Worm (Caenorhabditis elegans) whole organism, L1 larva: ENCODE results near the gene cwn-2.

Source experiments
- C16A3.4 ChIP-seq: fragments of 150-350 bp; optimal IDR thresholded peaks from 2 replicates; lab custom pipeline; 2014; ENCODE audit warnings: missing biosample characterization, missing genetic modification characterization
- C34B4.2 ChIP-seq: sonication (generic microtip); optimal IDR thresholded peaks from 2 replicates; lab custom pipeline; 2017; ENCODE audit warnings: mild to moderate bottlenecking, missing genetic modification characterization, missing compliant biosample characterization
- F16B12.6 ChIP-seq: fragments of 150-350 bp; optimal IDR thresholded peaks from 2 replicates; lab custom pipeline; 2014; ENCODE audit warnings: missing biosample characterization, missing genetic modification characterization
- Y116A8C.19 ChIP-seq: sonication (generic microtip); optimal IDR thresholded peaks from 2 replicates; lab custom pipeline; 2016; ENCODE audit warnings: missing compliant biosample characterization, missing genetic modification characterization, borderline replicate concordance
- alr-1 ChIP-seq: fragments of 200-800 bp; sonication (Bioruptor generic); optimal IDR thresholded peaks from 2 replicates; lab custom pipeline; 2018; ENCODE audit warnings: borderline replicate concordance, mild to moderate bottlenecking, missing genetic modification characterization, missing compliant biosample characterization
- blmp-1 ChIP-seq: fragments of 150-350 bp; optimal IDR thresholded peaks from 2 replicates; lab custom pipeline; 2014; ENCODE audit warnings: missing biosample characterization, missing genetic modification characterization
- ceh-8 ChIP-seq: fragments of 200-800 bp; sonication (Bioruptor generic); optimal IDR thresholded peaks from 2 replicates; lab custom pipeline; 2018; ENCODE audit warnings: mild to moderate bottlenecking, missing genetic modification characterization, moderate library complexity, missing compliant biosample characterization
- ceh-82 ChIP-seq, 3 experiments: fragments of 150-350 bp in 1 of 3; sonication (generic microtip) in 2 of 3; optimal IDR thresholded peaks; 2 replicates each; lab custom pipeline; 2014 to 2017; ENCODE audit warnings: missing biosample characterization in 3 of 3, missing genetic modification characterization in 3 of 3
- dsc-1 ChIP-seq: sonication (generic microtip); optimal IDR thresholded peaks from 2 replicates; lab custom pipeline; 2016; ENCODE audit warnings: mild to moderate bottlenecking, missing genetic modification characterization, missing compliant biosample characterization
- efl-1 ChIP-seq, 4 experiments: fragments of 150-350 bp; optimal IDR thresholded peaks in 3 of 4; peaks in 1 of 4; 1 replicate in 1 of 4; 2 replicates in 3 of 4; lab custom pipeline; 2014; ENCODE audit warnings: missing biosample characterization in 2 of 4, missing genetic modification characterization in 2 of 4, missing genetic modification reagents in 2 of 4
- elt-2 ChIP-seq: sonication (generic microtip); optimal IDR thresholded peaks from 2 replicates; lab custom pipeline; 2016; ENCODE audit warnings: missing genetic modification characterization, mild to moderate bottlenecking, inconsistent platforms, missing compliant biosample characterization, missing genetic modification reagents
- ets-5 ChIP-seq: fragments of 200-800 bp; sonication (Bioruptor generic); IDR thresholded peaks from 2 replicates; pipeline ENCODE4 v1.3.6; 2022; ENCODE audit warnings: missing genetic modification characterization, missing compliant biosample characterization
- fkh-10 ChIP-seq: sonication (generic microtip); optimal IDR thresholded peaks from 2 replicates; lab custom pipeline; 2017; ENCODE audit warnings: missing biosample characterization, missing genetic modification reagents, missing genetic modification characterization
- fkh-4 ChIP-seq: sonication (generic microtip); optimal IDR thresholded peaks from 2 replicates; lab custom pipeline; 2016; ENCODE audit warnings: missing compliant biosample characterization, missing genetic modification characterization, borderline replicate concordance
- fos-1 ChIP-seq: fragments of 150-350 bp; optimal IDR thresholded peaks from 2 replicates; lab custom pipeline; 2014; ENCODE audit warnings: missing biosample characterization, missing genetic modification characterization
- grh-1 ChIP-seq: fragments of 200-800 bp; sonication (Bioruptor generic); IDR thresholded peaks from 2 replicates; pipeline ENCODE4 v1.3.6; 2022; ENCODE audit warnings: missing genetic modification reagents, missing genetic modification characterization, missing compliant biosample characterization
- hlh-17 ChIP-seq: fragments of 200-800 bp; sonication (Bioruptor generic); optimal IDR thresholded peaks from 2 replicates; lab custom pipeline; 2018; ENCODE audit warnings: missing genetic modification characterization, mild to moderate bottlenecking, missing compliant biosample characterization, moderate library complexity, borderline replicate concordance
- hlh-4 ChIP-seq: sonication (generic microtip); optimal IDR thresholded peaks from 2 replicates; lab custom pipeline; 2016; ENCODE audit warnings: mild to moderate bottlenecking, missing genetic modification characterization, missing compliant biosample characterization
- lin-13 ChIP-seq: fragments of 150-350 bp; optimal IDR thresholded peaks from 2 replicates; lab custom pipeline; 2014; ENCODE audit warnings: missing biosample characterization, missing genetic modification reagents, missing genetic modification characterization
- lin-15B ChIP-seq: fragments of 150-350 bp; sonication (generic microtip); optimal IDR thresholded peaks from 3 replicates; lab custom pipeline; 2014; ENCODE audit warnings: missing biosample characterization, missing genetic modification characterization
- lin-35 ChIP-seq, 2 experiments: fragments of 150-350 bp; optimal IDR thresholded peaks; 2 replicates each; lab custom pipeline; 2014; ENCODE audit warnings: missing biosample characterization in 2 of 2, missing genetic modification characterization in 2 of 2, missing genetic modification reagents in 2 of 2
- lin-39 ChIP-seq: fragments of 150-350 bp; optimal IDR thresholded peaks from 2 replicates; lab custom pipeline; 2014; ENCODE audit warnings: missing biosample characterization, missing genetic modification reagents, missing genetic modification characterization
- lir-3 ChIP-seq: sonication (generic microtip); optimal IDR thresholded peaks from 2 replicates; lab custom pipeline; 2016; ENCODE audit warnings: mild to moderate bottlenecking, missing genetic modification characterization, moderate library complexity, missing compliant biosample characterization; ENCODE audit not compliant: poor library complexity
- lsy-2 ChIP-seq, 2 experiments: fragments of 150-350 bp; optimal IDR thresholded peaks; 2 replicates each; lab custom pipeline; 2014; ENCODE audit warnings: missing biosample characterization in 2 of 2, missing genetic modification characterization in 2 of 2
- mab-9 ChIP-seq: fragments of 200-800 bp; sonication (Bioruptor generic); IDR thresholded peaks from 2 replicates; pipeline ENCODE4 v1.3.6; 2022; ENCODE audit warnings: missing genetic modification reagents, missing genetic modification characterization, missing compliant biosample characterization
- mdl-1 ChIP-seq, 2 experiments: fragments of 150-350 bp; optimal IDR thresholded peaks; 2 replicates each; lab custom pipeline; 2014 to 2017; ENCODE audit warnings: missing biosample characterization in 2 of 2, missing genetic modification characterization in 2 of 2, inconsistent platforms in 1 of 2
- nhr-11 ChIP-seq: fragments of 150-350 bp; optimal IDR thresholded peaks from 2 replicates; lab custom pipeline; 2014; ENCODE audit warnings: missing biosample characterization, missing genetic modification characterization
- nhr-12 ChIP-seq: sonication (generic microtip); optimal IDR thresholded peaks from 2 replicates; lab custom pipeline; 2017; ENCODE audit warnings: missing biosample characterization, missing genetic modification characterization
- nhr-19 ChIP-seq: fragments of 200-800 bp; sonication (Bioruptor generic); conservative IDR thresholded peaks from 2 replicates; pipeline ENCODE4 v1.3.6; 2022; ENCODE audit warnings: missing genetic modification characterization, missing compliant biosample characterization
- nhr-47 ChIP-seq: sonication (generic microtip); optimal IDR thresholded peaks from 2 replicates; lab custom pipeline; 2016; ENCODE audit warnings: mild to moderate bottlenecking, missing genetic modification characterization, moderate library complexity, missing compliant biosample characterization
- nhr-77 ChIP-seq: fragments of 150-350 bp; optimal IDR thresholded peaks from 2 replicates; lab custom pipeline; 2014; ENCODE audit warnings: missing biosample characterization, missing genetic modification characterization
- nhr-84 ChIP-seq: sonication (generic microtip); optimal IDR thresholded peaks from 2 replicates; lab custom pipeline; 2017; ENCODE audit warnings: missing biosample characterization, missing genetic modification characterization
- nhr-90 ChIP-seq: sonication (generic microtip); optimal IDR thresholded peaks from 2 replicates; lab custom pipeline; 2016; ENCODE audit warnings: mild to moderate bottlenecking, missing genetic modification characterization, missing compliant biosample characterization; ENCODE audit not compliant: poor library complexity
- pag-3 ChIP-seq: sonication (generic microtip); optimal IDR thresholded peaks from 2 replicates; lab custom pipeline; 2017; ENCODE audit warnings: missing genetic modification characterization, mild to moderate bottlenecking, missing compliant biosample characterization, antibody characterized with exemption, borderline replicate concordance; ENCODE audit not compliant: insufficient read depth
- swsn-7 ChIP-seq: sonication (generic microtip); optimal IDR thresholded peaks from 2 replicates; lab custom pipeline; 2016; ENCODE audit warnings: missing genetic modification characterization, missing compliant biosample characterization
- tlp-1 ChIP-seq: fragments of 150-350 bp; optimal IDR thresholded peaks from 2 replicates; lab custom pipeline; 2014; ENCODE audit warnings: missing biosample characterization, missing genetic modification characterization
- unc-98 ChIP-seq: fragments of 200-800 bp; sonication (Bioruptor generic); IDR thresholded peaks from 2 replicates; pipeline ENCODE4 v1.3.6; 2022; ENCODE audit warnings: missing genetic modification characterization, missing compliant biosample characterization
- vab-15 ChIP-seq: sonication (generic microtip); optimal IDR thresholded peaks from 2 replicates; lab custom pipeline; 2017; ENCODE audit warnings: missing genotype, mild to moderate bottlenecking, missing genetic modification characterization, missing compliant biosample characterization
- xbp-1 ChIP-seq: sonication (generic microtip); optimal IDR thresholded peaks from 2 replicates; lab custom pipeline; 2016; ENCODE audit warnings: missing genetic modification characterization, missing compliant biosample characterization
- zag-1 ChIP-seq: fragments of 150-350 bp; optimal IDR thresholded peaks from 2 replicates; lab custom pipeline; 2014; ENCODE audit warnings: missing biosample characterization, missing genetic modification characterization

Gene cwn-2

ce11 chrIV:10075899-10076298 is 8.3 kb downstream of the cwn-2 start, which contains the start of gene W01B6.5:
Gene W01B6.5 (plus strand): TSS chrIV:10076199.
- TF ChIP-seq efl-1 (optimal IDR thresholded peaks at IDR 0.05; lab: Kevin White, UChicago) (no peak), efl-1 (GFP tag; optimal IDR thresholded peaks at IDR 0.05 in 1 of 2; lab: Kevin White, UChicago) (peak in 1 of 2 experiments; percentile 40), nhr-11 (tag; lab: Kevin White, UChicago) (no peak)

- no peak for TF ChIP-seq dsc-1 (tag; lab: Kevin White, UChicago)
- no peak for TF ChIP-seq swsn-7
These were observed 10.4 kb downstream of the cwn-2 start for ce11 chrIV:10078003-10078402.

- TF ChIP-seq nhr-12: no peak
- TF ChIP-seq tlp-1 (tag; lab: Kevin White, UChicago): no peak
These were observed 13.2 kb downstream of the cwn-2 start, which contains the start of gene W01B6.6 for ce11 chrIV:10080816-10081215. Gene W01B6.6 (plus strand): TSS chrIV:10081116.

ce11 chrIV:10084323-10084959 is 16.8 kb downstream of the cwn-2 start, which contains the start of gene W01B6.8:
Gene W01B6.8 (minus strand): TSS chrIV:10084373.
- TF ChIP-seq efl-1 (optimal IDR thresholded peaks at IDR 0.05; lab: Kevin White, UChicago): no peak
- TF ChIP-seq efl-1 (GFP tag; optimal IDR thresholded peaks at IDR 0.05 in 1 of 2; lab: Kevin White, UChicago): peak in 1 of 2 experiments; percentile 81
- TF ChIP-seq fkh-10 (GFP tag; lab: Kevin White, UChicago): no peak
- TF ChIP-seq blmp-1: no peak
- TF ChIP-seq fos-1 (tag; lab: Kevin White, UChicago): no peak
- TF ChIP-seq nhr-90: no peak
- TF ChIP-seq mab-9 (GFP tag; lab: Robert Waterston, UW): no peak
- no peak for TF ChIP-seq grh-1 (GFP tag; lab: Robert Waterston, UW)
- TF ChIP-seq lin-15B (tag; lab: Kevin White, UChicago): no peak
- no peak for TF ChIP-seq lsy-2 (tag; optimal IDR thresholded peaks at IDR 0.05; lab: Kevin White, UChicago)
- TF ChIP-seq dsc-1 (tag; lab: Kevin White, UChicago): no peak
- TF ChIP-seq xbp-1 (tag; lab: Kevin White, UChicago): no peak
- TF ChIP-seq lin-39 (tag; lab: Kevin White, UChicago): no peak
- no peak for TF ChIP-seq nhr-19 (GFP tag; lab: Robert Waterston, UW)
- TF ChIP-seq ceh-82 (tag; optimal IDR thresholded peaks at IDR 0.05; lab: Kevin White, UChicago): no peak
- TF ChIP-seq ceh-8 (GFP tag; lab: Kevin White, UChicago): peak; percentile 83

- TF ChIP-seq vab-15 (tag; lab: Kevin White, UChicago): peak; percentile 92
- no peak for TF ChIP-seq mab-9 (GFP tag; lab: Robert Waterston, UW)
- TF ChIP-seq lir-3: peak; percentile 77
- no peak for TF ChIP-seq alr-1 (tag; lab: Kevin White, UChicago)
- TF ChIP-seq Y116A8C.19: no peak
- TF ChIP-seq nhr-77 (tag; lab: Kevin White, UChicago): peak; percentile 73
- TF ChIP-seq blmp-1: peak; percentile 71
- peak in 1 of 2 experiments; percentile 59 for TF ChIP-seq mdl-1 (tag; optimal IDR thresholded peaks at IDR 0.05; lab: Kevin White, UChicago)
- no peak for TF ChIP-seq hlh-4 (tag; lab: Kevin White, UChicago)
- no peak for TF ChIP-seq fkh-4 (tag; lab: Kevin White, UChicago)
- peak; percentile 58 for TF ChIP-seq F16B12.6 (tag; lab: Kevin White, UChicago)
- peak; percentile 51 for TF ChIP-seq swsn-7
- no peak for TF ChIP-seq nhr-84 (tag; lab: Kevin White, UChicago)
- TF ChIP-seq C16A3.4 (tag; lab: Kevin White, UChicago): peak; percentile 93
- peak; percentile 71 for TF ChIP-seq lin-13
- no peak for TF ChIP-seq elt-2 (tag; lab: Kevin White, UChicago)
- TF ChIP-seq nhr-47: no peak
- no peak for TF ChIP-seq pag-3
- TF ChIP-seq ceh-82 (tag; optimal IDR thresholded peaks at IDR 0.05; lab: Kevin White, UChicago): peak in 2 of 3 experiments; percentile 36 to 80
- no peak for TF ChIP-seq unc-98 (GFP tag; lab: Robert Waterston, UW)
- no peak for TF ChIP-seq ets-5 (GFP tag; lab: Robert Waterston, UW)
- no peak for TF ChIP-seq zag-1
- peak; percentile 85 to 95 for TF ChIP-seq lin-35 (GFP tag; optimal IDR thresholded peaks at IDR 0.05; lab: Kevin White, UChicago)
- TF ChIP-seq hlh-17 (GFP tag; lab: Kevin White, UChicago): no peak
- TF ChIP-seq C34B4.2 (tag; lab: Kevin White, UChicago): no peak
These were observed 18.0 kb downstream of the cwn-2 start, which contains the start of the genes col-2 and ndc-80 for ce11 chrIV:10085401-10086187. Gene col-2 (minus strand): TSS chrIV:10085451. Gene ndc-80 (plus strand): TSS chrIV:10086137.
